Comparison of ENCODE assay signal across 2 fruit fly cellular contexts in the genomic region with DNA sequence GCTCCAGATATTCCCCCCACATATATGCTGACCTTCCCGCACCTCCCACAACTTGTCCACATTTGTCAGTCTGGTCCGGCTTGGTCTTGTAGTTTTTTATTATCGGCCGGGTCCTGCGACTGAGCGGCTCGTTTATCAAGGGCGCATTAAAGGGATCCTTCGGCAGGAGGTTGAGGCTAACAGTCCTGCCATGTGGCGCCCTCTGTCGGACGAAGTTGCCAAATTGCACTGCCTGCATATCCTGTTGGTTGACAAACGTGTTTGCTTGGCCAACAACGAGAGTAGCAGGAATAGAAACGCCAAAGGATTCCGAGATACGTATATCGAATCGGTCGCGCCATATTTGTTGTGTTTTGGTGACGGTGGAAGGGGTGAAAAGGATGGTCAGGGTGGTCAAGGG.
A peak's percentile ranks its signal among the peaks of the same experiment; 100 is the strongest.
TF ChIP-seq lines count a peak whose summit lies in the region.

No protein-coding gene starts in this region.

- peak; percentile 75 to 89 for TF ChIP-seq CTCF in S2 (optimal IDR thresholded peaks at IDR 0.05; lab: Kevin White, UChicago)
- peak; percentile 78 for TF ChIP-seq CTCF in whole organism, embryonic (GFP tag; optimal IDR thresholded peaks at IDR 0.05; lab: Kevin White, UChicago)

TF ChIP-seq in whole organism, embryonic, 481 proteins besides CTCF, POLR2A, EP300 and RAD21:
- TF ChIP-seq amos (GFP tag; IDR thresholded peaks at IDR 0.05; lab: Robert Waterston, UW; ENCODE audit: partially characterized antibody), result 0 out of 2 replicates have a peak, but pooled peaks have one; percentile 5
- no peak for TF ChIP-seq Deaf1 (tag; optimal IDR thresholded peaks at IDR 0.05; lab: Kevin White, UChicago)
- TF ChIP-seq Ets65A (GFP tag; lab: Kevin White, UChicago), result peak; percentile 37
